Worm (Caenorhabditis elegans) whole organism, L4 larva: ENCODE data around the gene skr-16.

ENCODE experiments used
- F10B5.3 ChIP-seq: sonication (generic microtip); optimal IDR thresholded peaks from 2 replicates; lab custom pipeline; 2016; ENCODE audit warnings: mild to moderate bottlenecking, missing genetic modification characterization, missing compliant biosample characterization
- F37D6.2 ChIP-seq: sonication (generic microtip); optimal IDR thresholded peaks from 2 replicates; lab custom pipeline; 2016; ENCODE audit warnings: mild to moderate bottlenecking, missing genetic modification characterization, missing compliant biosample characterization
- Y75B8A.6 ChIP-seq: fragments of 200-800 bp; sonication (Bioruptor generic); IDR thresholded peaks from 2 replicates; pipeline ENCODE4 v1.3.6; 2022; ENCODE audit warnings: missing genetic modification reagents, missing genetic modification characterization, missing compliant biosample characterization
- ZK546.5 ChIP-seq, 2 experiments: sonication (generic microtip); optimal IDR thresholded peaks; 2 replicates each; lab custom pipeline; 2017; ENCODE audit warnings: missing biosample characterization in 2 of 2, missing genetic modification characterization in 2 of 2
- ama-1 ChIP-seq: fragments of 150-350 bp; optimal IDR thresholded peaks from 2 replicates; lab custom pipeline; 2014; ENCODE audit warnings: inconsistent platforms, mixed read lengths
- attf-4 ChIP-seq: sonication (generic microtip); optimal IDR thresholded peaks from 3 replicates; lab custom pipeline; 2017; ENCODE audit warnings: missing biosample characterization, missing genetic modification characterization
- ceh-20 ChIP-seq: fragments of 200-800 bp; sonication (Bioruptor generic); IDR thresholded peaks from 2 replicates; pipeline ENCODE4 v1.3.6; 2022; ENCODE audit warnings: missing genetic modification reagents, missing genetic modification characterization, missing compliant biosample characterization
- ceh-28 ChIP-seq: fragments of 150-350 bp; optimal IDR thresholded peaks from 2 replicates; lab custom pipeline; 2014; ENCODE audit warnings: missing biosample characterization, missing genetic modification reagents, missing genetic modification characterization
- ceh-32 ChIP-seq: sonication (generic microtip); optimal IDR thresholded peaks from 2 replicates; lab custom pipeline; 2016; ENCODE audit warnings: mild to moderate bottlenecking, missing genetic modification characterization, missing compliant biosample characterization; ENCODE audit not compliant: poor library complexity
- ceh-82 ChIP-seq: sonication (generic microtip); optimal IDR thresholded peaks from 2 replicates; lab custom pipeline; 2017; ENCODE audit warnings: missing biosample characterization, missing genetic modification characterization
- ces-1 ChIP-seq: fragments of 150-350 bp; sonication (generic microtip); optimal IDR thresholded peaks from 4 replicates; lab custom pipeline; 2014; ENCODE audit warnings: missing biosample characterization, missing genetic modification reagents, missing genetic modification characterization
- ctbp-1 ChIP-seq: fragments of 200-800 bp; sonication (Bioruptor generic); IDR thresholded peaks from 2 replicates; pipeline ENCODE4 v1.3.6; 2022; ENCODE audit warnings: missing genetic modification reagents, missing genetic modification characterization, missing compliant biosample characterization
- daf-16 ChIP-seq, 3 experiments: sonication (generic microtip); optimal IDR thresholded peaks; 2 replicates each; lab custom pipeline; 2016 to 2017; ENCODE audit warnings: missing genetic modification characterization in 3 of 3, missing genetic modification reagents in 3 of 3, mild to moderate bottlenecking in 2 of 3, missing compliant biosample characterization in 2 of 3, missing biosample characterization in 1 of 3, moderate library complexity in 1 of 3
- dmd-8 ChIP-seq: fragments of 200-800 bp; sonication (Bioruptor generic); IDR thresholded peaks from 2 replicates; pipeline ENCODE4 v1.3.6; 2022; ENCODE audit warnings: missing genetic modification characterization, missing compliant biosample characterization
- dmd-9 ChIP-seq: fragments of 200-800 bp; sonication (Bioruptor generic); IDR thresholded peaks from 2 replicates; pipeline ENCODE4 v1.3.6; 2022; ENCODE audit warnings: missing genetic modification reagents, missing genetic modification characterization, missing compliant biosample characterization
- hmg-1.1 ChIP-seq: fragments of 200-800 bp; sonication (Bioruptor generic); IDR thresholded peaks from 2 replicates; pipeline ENCODE4 v1.3.6; 2022; ENCODE audit warnings: missing genetic modification reagents, missing genetic modification characterization, missing compliant biosample characterization
- lin-1 ChIP-seq: fragments of 200-800 bp; sonication (Bioruptor generic); IDR thresholded peaks from 2 replicates; pipeline ENCODE4 v1.3.6; 2022; ENCODE audit warnings: missing genetic modification reagents, missing genetic modification characterization, missing compliant biosample characterization
- lin-15B ChIP-seq: fragments of 150-350 bp; sonication (generic microtip); optimal IDR thresholded peaks from 3 replicates; lab custom pipeline; 2014; ENCODE audit warnings: missing biosample characterization, missing genetic modification characterization
- lin-39 ChIP-seq: fragments of 150-350 bp; optimal IDR thresholded peaks from 2 replicates; lab custom pipeline; 2014; ENCODE audit warnings: missing biosample characterization, missing genetic modification reagents, missing genetic modification characterization
- lsy-2 ChIP-seq, 2 experiments: fragments of 150-350 bp in 1 of 2; sonication (generic microtip) in 1 of 2; optimal IDR thresholded peaks; 2 replicates each; lab custom pipeline; 2014 to 2017; ENCODE audit warnings: missing biosample characterization in 2 of 2, missing genetic modification characterization in 2 of 2
- mdl-1 ChIP-seq, 2 experiments: fragments of 150-350 bp in 1 of 2; sonication (generic microtip) in 1 of 2; optimal IDR thresholded peaks; 2 replicates each; lab custom pipeline; 2014 to 2017; ENCODE audit warnings: missing biosample characterization in 2 of 2, missing genetic modification characterization in 2 of 2
- mdt-29 ChIP-seq: fragments of 200-800 bp; sonication (Bioruptor generic); IDR thresholded peaks from 2 replicates; pipeline ENCODE4 v1.3.6; 2022; ENCODE audit warnings: missing genetic modification reagents, missing genetic modification characterization, missing compliant biosample characterization
- mes-2 ChIP-seq: sonication (generic microtip); optimal IDR thresholded peaks from 2 replicates; lab custom pipeline; 2016; ENCODE audit warnings: missing genotype, mild to moderate bottlenecking, missing genetic modification characterization, missing compliant biosample characterization; ENCODE audit not compliant: poor library complexity, severe bottlenecking
- mxl-2 ChIP-seq: fragments of 200-800 bp; sonication (Bioruptor generic); conservative IDR thresholded peaks from 2 replicates; pipeline ENCODE4 v1.3.6; 2022; ENCODE audit warnings: missing genetic modification reagents, missing genetic modification characterization, missing compliant biosample characterization
- nhr-10 ChIP-seq: fragments of 150-350 bp; optimal IDR thresholded peaks from 2 replicates; lab custom pipeline; 2014; ENCODE audit warnings: missing biosample characterization, missing genetic modification characterization
- nhr-237 ChIP-seq: sonication (generic microtip); optimal IDR thresholded peaks from 2 replicates; lab custom pipeline; 2017; ENCODE audit warnings: missing biosample characterization, missing genetic modification characterization
- nhr-28 ChIP-seq: fragments of 150-350 bp; optimal IDR thresholded peaks from 2 replicates; lab custom pipeline; 2014; ENCODE audit warnings: missing biosample characterization, missing genetic modification characterization
- nhr-48 ChIP-seq: sonication (generic microtip); optimal IDR thresholded peaks from 2 replicates; lab custom pipeline; 2016; ENCODE audit warnings: mild to moderate bottlenecking, missing genetic modification characterization, missing compliant biosample characterization
- pqm-1 ChIP-seq: sonication (generic microtip); optimal IDR thresholded peaks from 2 replicates; lab custom pipeline; 2017; ENCODE audit warnings: missing biosample characterization, missing genetic modification characterization
- sdz-12 ChIP-seq: fragments of 200-800 bp; sonication (Bioruptor generic); optimal IDR thresholded peaks from 2 replicates; lab custom pipeline; 2018; ENCODE audit warnings: mild to moderate bottlenecking, missing genetic modification characterization, missing compliant biosample characterization
- snpc-1.2 ChIP-seq: fragments of 200-800 bp; sonication (Bioruptor generic); IDR thresholded peaks from 2 replicates; pipeline ENCODE4 v1.3.6; 2022; ENCODE audit warnings: missing genetic modification reagents, missing genetic modification characterization, missing compliant biosample characterization
- snpc-4 ChIP-seq: fragments of 150-350 bp; optimal IDR thresholded peaks from 2 replicates; lab custom pipeline; 2014; ENCODE audit warnings: missing biosample characterization, missing genetic modification characterization
- spr-3 ChIP-seq: fragments of 200-800 bp; sonication (Bioruptor generic); optimal IDR thresholded peaks from 2 replicates; lab custom pipeline; 2018; ENCODE audit warnings: mild to moderate bottlenecking, missing genetic modification characterization, missing compliant biosample characterization
- unc-130 ChIP-seq: sonication (generic microtip); optimal IDR thresholded peaks from 2 replicates; lab custom pipeline; 2016; ENCODE audit warnings: missing genetic modification reagents, missing genetic modification characterization, missing compliant biosample characterization
- zfp-2 ChIP-seq: sonication (generic microtip); optimal IDR thresholded peaks from 2 replicates; lab custom pipeline; 2016; ENCODE audit warnings: mild to moderate bottlenecking, missing genetic modification characterization, missing compliant biosample characterization
- zip-11 ChIP-seq: fragments of 200-800 bp; sonication (Bioruptor generic); IDR thresholded peaks from 2 replicates; pipeline ENCODE4 v1.3.6; 2022; ENCODE audit warnings: missing genetic modification characterization, missing compliant biosample characterization

Gene skr-16

ce11 chrIV:7184597-7184996 is 16.1 kb downstream of the skr-16 start, which contains the start of gene clec-179:
clec-179 (minus strand) TSS chrIV:7184697.
- no peak for TF ChIP-seq zip-11 (GFP tag; lab: Robert Waterston, UW)
- no peak for TF ChIP-seq nhr-28 (tag; lab: Kevin White, UChicago)
- TF ChIP-seq ZK546.5 (tag; optimal IDR thresholded peaks at IDR 0.05; lab: Kevin White, UChicago) = no peak
- no peak for TF ChIP-seq nhr-237 (tag; lab: Kevin White, UChicago)
- TF ChIP-seq mxl-2 = no peak
- TF ChIP-seq ceh-20 (GFP tag; lab: Robert Waterston, UW) = no peak
- TF ChIP-seq F37D6.2 (tag; lab: Kevin White, UChicago) = no peak
- no peak for TF ChIP-seq mes-2 (tag; lab: Kevin White, UChicago)
- no peak for TF ChIP-seq lin-39
- TF ChIP-seq ctbp-1 (GFP tag; lab: Robert Waterston, UW) = no peak
- no peak for TF ChIP-seq ceh-28 (tag; lab: Kevin White, UChicago)
- no peak for TF ChIP-seq nhr-10
- TF ChIP-seq zfp-2 (tag; lab: Kevin White, UChicago) = no peak
- TF ChIP-seq ces-1 (GFP tag; lab: Kevin White, UChicago) = no peak
- TF ChIP-seq spr-3 (GFP tag; lab: Kevin White, UChicago) = no peak
- TF ChIP-seq mdt-29 = no peak

- TF ChIP-seq lin-15B (tag; lab: Kevin White, UChicago) = no peak
- TF ChIP-seq ceh-32 (tag; lab: Kevin White, UChicago) = no peak
- TF ChIP-seq Y75B8A.6 (GFP tag; lab: Robert Waterston, UW) = no peak
- no peak for TF ChIP-seq snpc-4 (tag; lab: Kevin White, UChicago)
- no peak for TF ChIP-seq hmg-1.1 (GFP tag; lab: Robert Waterston, UW)
- TF ChIP-seq nhr-237 (tag; lab: Kevin White, UChicago) = no peak
- TF ChIP-seq lsy-2 (tag; optimal IDR thresholded peaks at IDR 0.05; lab: Kevin White, UChicago) = no peak
- no peak for TF ChIP-seq attf-4 (tag; lab: Kevin White, UChicago)
- TF ChIP-seq mdt-29 = no peak
- no peak for TF ChIP-seq mdl-1 (tag; optimal IDR thresholded peaks at IDR 0.05; lab: Kevin White, UChicago)
- no peak for TF ChIP-seq daf-16 (GFP tag; optimal IDR thresholded peaks at IDR 0.05; lab: Kevin White, UChicago)
- TF ChIP-seq daf-16 (tag; optimal IDR thresholded peaks at IDR 0.05; lab: Kevin White, UChicago) = no peak
Observed at ce11 chrIV:7186756-7187155, 18.2 kb downstream of the skr-16 start, which contains the start of gene str-249. str-249 (minus strand) TSS chrIV:7186856.

- TF ChIP-seq snpc-1.2 (GFP tag; lab: Robert Waterston, UW) (no peak), unc-130 (GFP tag; lab: Kevin White, UChicago) (no peak), snpc-4 (tag; lab: Kevin White, UChicago) (no peak), lin-1 (GFP tag; lab: Robert Waterston, UW) (no peak), dmd-9 (GFP tag; lab: Robert Waterston, UW) (no peak), nhr-48 (tag; lab: Kevin White, UChicago) (no peak), pqm-1 (no peak), ZK546.5 (tag; optimal IDR thresholded peaks at IDR 0.05; lab: Kevin White, UChicago) (no peak), lsy-2 (tag; optimal IDR thresholded peaks at IDR 0.05; lab: Kevin White, UChicago) (no peak), ceh-82 (tag; lab: Kevin White, UChicago) (no peak), ama-1 (lab: Kevin White, UChicago) (no peak), daf-16 (GFP tag; optimal IDR thresholded peaks at IDR 0.05; lab: Kevin White, UChicago) (no peak), daf-16 (tag; optimal IDR thresholded peaks at IDR 0.05; lab: Kevin White, UChicago) (no peak), dmd-8 (GFP tag; lab: Robert Waterston, UW) (no peak), F10B5.3 (tag; lab: Kevin White, UChicago) (no peak), zfp-2 (tag; lab: Kevin White, UChicago) (no peak), ctbp-1 (GFP tag; lab: Robert Waterston, UW) (no peak), sdz-12 (GFP tag; lab: Kevin White, UChicago) (no peak), mdt-29 (no peak)
Observed at ce11 chrIV:7188030-7188429, 19.5 kb downstream of the skr-16 start, which contains the start of gene C42D4.13. C42D4.13 (minus strand) TSS chrIV:7188130.
